Fruit fly (Drosophila melanogaster) S2 (cell line): ENCODE results near the gene Saf6.

Experiments
- CG8478 ChIP-seq: fragments of >200 bp; optimal IDR thresholded peaks from 2 replicates; lab custom pipeline; 2018
- CTCF ChIP-seq, 2 experiments: fragments of >200 bp; optimal IDR thresholded peaks; 2 replicates each; lab custom pipeline; 2018

dm6 chr2L:780182-780581, 35.6 kb downstream of the Saf6 start, which contains the start of gene Gr21a:
- no peak for TF ChIP-seq CTCF (optimal IDR thresholded peaks at IDR 0.05; lab: Kevin White, UChicago)
- TF ChIP-seq CG8478 (lab: Kevin White, UChicago): no peak
